Worm (Caenorhabditis elegans): ENCODE measurements around the gene ccr-4.
A peak's percentile ranks its signal among the peaks of the same experiment; 100 is the strongest.

Gene ccr-4

DNA sequence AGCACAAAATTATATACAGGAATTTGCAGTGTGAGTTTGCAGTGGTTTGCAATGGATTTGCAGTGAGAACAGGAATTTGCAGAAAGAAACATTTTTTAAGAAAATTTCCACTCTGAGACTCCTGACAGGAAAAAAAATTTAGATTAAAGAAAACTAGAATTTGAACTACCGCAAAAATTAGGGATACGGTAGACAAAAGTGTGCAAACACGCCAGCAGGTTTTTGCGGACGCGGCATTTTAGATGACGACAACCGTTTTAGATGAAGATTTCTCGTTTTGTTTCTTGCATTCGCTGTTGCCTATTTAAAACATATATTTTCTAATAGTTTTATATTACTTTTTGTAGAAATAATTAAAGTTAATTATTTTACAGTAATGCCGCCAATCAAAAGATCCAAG is 10.5 kb downstream of the ccr-4 start, which contains the start of gene wdr-46 (continued):
- no peak for TF ChIP-seq cebp-2 (GFP tag; IDR thresholded peaks at IDR 0.05)
- peak; percentile 71 for TF ChIP-seq mcd-1 (GFP tag; IDR thresholded peaks at IDR 0.05)
- TF ChIP-seq tlf-1 (GFP tag; optimal IDR thresholded peaks at IDR 0.05) = no peak
- peak; percentile 34 for TF ChIP-seq F23B12.7 (tag; optimal IDR thresholded peaks at IDR 0.05; ENCODE audit: insufficient read depth)
- no peak for TF ChIP-seq ama-1 (optimal IDR thresholded peaks at IDR 0.05)
- TF ChIP-seq ama-1 (GFP tag; optimal IDR thresholded peaks at IDR 0.05) = peak; percentile 42 to 64
- TF ChIP-seq madf-10 (tag; optimal IDR thresholded peaks at IDR 0.05) = peak; percentile 31
- TF ChIP-seq sdz-38 (tag; optimal IDR thresholded peaks at IDR 0.05) = no peak
- peak; percentile 49 for TF ChIP-seq F49E8.2 (tag; optimal IDR thresholded peaks at IDR 0.05; ENCODE audit: insufficient read depth)
- TF ChIP-seq dox-1 (GFP tag; IDR thresholded peaks at IDR 0.05) = peak; percentile 18; the same call in 1 of the 2 replicates
- TF ChIP-seq hlh-12 (tag; optimal IDR thresholded peaks at IDR 0.05) = no peak
- 0 out of 2 replicates have a peak, but pooled peaks have one; percentile 35 for TF ChIP-seq madf-3 (GFP tag; IDR thresholded peaks at IDR 0.05)
- no peak for TF ChIP-seq aptf-2 (GFP tag; conservative IDR thresholded peaks at IDR 0.05)
- TF ChIP-seq B0336.3 (GFP tag; IDR thresholded peaks at IDR 0.05) = no peak
- TF ChIP-seq nfya-2 (GFP tag; IDR thresholded peaks at IDR 0.05) = no peak
- TF ChIP-seq B0261.1 (tag; optimal IDR thresholded peaks at IDR 0.05) = no peak
- TF ChIP-seq mxl-1 (tag; optimal IDR thresholded peaks at IDR 0.05) = no peak
- no peak for TF ChIP-seq lin-26 (GFP tag; IDR thresholded peaks at IDR 0.05)
- no peak for TF ChIP-seq F37B4.10 (GFP tag; IDR thresholded peaks at IDR 0.05)
- TF ChIP-seq madf-6 (GFP tag; IDR thresholded peaks at IDR 0.05) = peak; percentile 81
- TF ChIP-seq ztf-6 (GFP tag; IDR thresholded peaks at IDR 0.05) = no peak
- TF ChIP-seq lsy-27 (tag; optimal IDR thresholded peaks at IDR 0.05; ENCODE audit: borderline replicate concordance, insufficient read depth) = no peak
- TF ChIP-seq ztf-26 (tag; optimal IDR thresholded peaks at IDR 0.05) = peak; percentile 17
- TF ChIP-seq ceh-27 (GFP tag; optimal IDR thresholded peaks at IDR 0.05) = no peak
- TF ChIP-seq ceh-100 (GFP tag; IDR thresholded peaks at IDR 0.05) = peak; percentile 17; the same call in 1 of the 2 replicates
- no peak for TF ChIP-seq K12H6.12 (tag; optimal IDR thresholded peaks at IDR 0.05)
- no peak for TF ChIP-seq ets-4 (GFP tag; optimal IDR thresholded peaks at IDR 0.05)
- TF ChIP-seq snpc-1.3 (tag; optimal IDR thresholded peaks at IDR 0.05; ENCODE audit: insufficient read depth) = no peak
- TF ChIP-seq ekl-4 (GFP tag; IDR thresholded peaks at IDR 0.05) = peak; percentile 75
- no peak for TF ChIP-seq ceh-79 (tag; optimal IDR thresholded peaks at IDR 0.05)
- no peak for TF ChIP-seq let-607 (tag; optimal IDR thresholded peaks at IDR 0.05)
- peak; percentile 61 for TF ChIP-seq tbp1 (GFP tag; optimal IDR thresholded peaks at IDR 0.05)
- TF ChIP-seq ztf-25 (GFP tag; IDR thresholded peaks at IDR 0.05) = no peak
- TF ChIP-seq K11D2.4 (GFP tag; IDR thresholded peaks at IDR 0.05) = peak; percentile 42; the same call in 1 of the 2 replicates
- TF ChIP-seq tbx-9 (tag; optimal IDR thresholded peaks at IDR 0.05; ENCODE audit: borderline replicate concordance) = no peak
- no peak for TF ChIP-seq F39B2.1 (GFP tag; IDR thresholded peaks at IDR 0.05)
- TF ChIP-seq him-1 (tag; optimal IDR thresholded peaks at IDR 0.05) = peak; percentile 60
- peak; percentile 20 for TF ChIP-seq gei-17 (GFP tag; optimal IDR thresholded peaks at IDR 0.05)
- TF ChIP-seq chd-7 (tag; optimal IDR thresholded peaks at IDR 0.05) = peak; percentile 2
- TF ChIP-seq madf-8 (GFP tag; conservative IDR thresholded peaks at IDR 0.05) = peak; percentile 30; the same call in 1 of the 2 replicates

DNA sequence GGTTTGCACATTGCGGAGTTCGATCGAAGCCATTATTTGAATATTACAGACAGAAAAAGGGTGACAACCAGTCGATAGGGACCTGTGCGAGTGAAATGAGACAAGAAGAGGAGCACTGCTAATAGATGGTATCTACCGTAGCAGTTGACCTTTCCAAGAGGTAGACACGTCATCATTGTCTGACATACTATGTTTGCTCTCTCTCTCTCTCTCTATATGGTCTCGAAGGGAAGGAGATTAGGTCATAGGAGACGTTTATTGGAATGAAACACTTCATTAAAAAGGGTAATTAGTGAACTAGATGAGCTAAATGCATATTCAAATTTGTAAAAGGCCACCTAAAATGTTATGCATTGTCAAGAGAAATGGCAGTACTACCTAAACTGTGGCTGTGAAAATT is 14.7 kb downstream of the ccr-4 start, which contains the start of gene atz-1:
TSS of gene atz-1 (minus strand) at position 101 of the 400 bp plus-strand sequence.
- TF ChIP-seq madf-8 (GFP tag; conservative IDR thresholded peaks at IDR 0.05) (no peak), madf-10 (tag; optimal IDR thresholded peaks at IDR 0.05) (no peak), ztf-22 (GFP tag; optimal IDR thresholded peaks at IDR 0.05) (no peak), ceh-40 (GFP tag; IDR thresholded peaks at IDR 0.05) (no peak), F52B5.7 (tag; optimal IDR thresholded peaks at IDR 0.05) (no peak), madf-6 (GFP tag; IDR thresholded peaks at IDR 0.05) (no peak), mxl-1 (tag; optimal IDR thresholded peaks at IDR 0.05) (no peak), madf-3 (GFP tag; IDR thresholded peaks at IDR 0.05) (no peak), repo-1 (tag; optimal IDR thresholded peaks at IDR 0.05) (no peak), attf-6 (GFP tag; IDR thresholded peaks at IDR 0.05) (no peak), nhr-120 (GFP tag; IDR thresholded peaks at IDR 0.05) (no peak), xnd-1 (tag; optimal IDR thresholded peaks at IDR 0.05) (no peak), K11D2.4 (GFP tag; IDR thresholded peaks at IDR 0.05) (no peak)
